Worm (Caenorhabditis elegans): ENCODE data around the gene T23F6.2.

The T23F6.2 gene

DNA sequence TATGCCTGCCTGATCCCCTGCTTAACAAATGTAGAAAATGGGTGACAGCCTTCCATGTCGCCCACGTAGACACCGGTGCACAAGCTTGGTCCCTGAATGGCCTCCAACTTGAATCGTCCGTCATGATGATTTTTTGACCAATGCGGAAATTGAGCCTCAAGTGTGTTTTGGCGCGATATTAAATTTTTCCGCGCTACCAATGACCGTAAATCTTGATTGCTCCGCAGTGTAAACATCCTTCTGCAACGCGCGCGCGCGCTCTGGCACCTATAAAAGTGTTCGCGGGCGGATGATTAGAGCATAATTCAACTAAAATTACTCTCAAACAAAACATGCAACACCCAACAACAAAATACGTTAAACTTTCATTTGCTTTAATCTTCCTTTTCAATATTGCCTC is 1.5 kb upstream of the T23F6.2 start, which contains the start of gene idpp-7:
Gene idpp-7, plus strand, starts transcription at position 301 of the 400 bp plus-strand sequence.
- no peak for TF ChIP-seq unc-62 (GFP tag; optimal IDR thresholded peaks at IDR 0.05)

DNA sequence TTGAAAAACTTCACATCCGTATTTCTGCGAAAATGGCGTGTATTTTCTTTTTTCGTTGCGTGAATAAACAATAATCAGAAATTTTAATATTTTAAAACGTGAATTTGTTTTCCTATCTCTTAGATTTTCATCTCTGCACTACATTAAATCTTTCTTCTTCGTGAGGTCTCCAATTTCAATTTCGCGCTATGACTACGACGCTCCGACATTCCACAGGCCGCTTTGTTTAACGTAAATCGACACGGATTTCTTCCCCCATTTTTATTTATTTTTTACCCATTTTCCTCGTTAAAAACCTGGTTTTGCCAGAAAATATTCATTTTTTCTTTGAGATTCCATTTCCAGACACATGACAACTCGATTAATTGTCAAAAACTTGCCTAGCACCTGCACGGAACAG is 3.5 kb downstream of the T23F6.2 start, which contains the start of the genes T23F6.3 and rbd-1:
Gene T23F6.3, minus strand, starts transcription at position 120 of the 400 bp plus-strand sequence.
Gene rbd-1, plus strand, starts transcription at position 346 of the 400 bp plus-strand sequence.
- no peak for TF ChIP-seq unc-62 (GFP tag; optimal IDR thresholded peaks at IDR 0.05)

DNA sequence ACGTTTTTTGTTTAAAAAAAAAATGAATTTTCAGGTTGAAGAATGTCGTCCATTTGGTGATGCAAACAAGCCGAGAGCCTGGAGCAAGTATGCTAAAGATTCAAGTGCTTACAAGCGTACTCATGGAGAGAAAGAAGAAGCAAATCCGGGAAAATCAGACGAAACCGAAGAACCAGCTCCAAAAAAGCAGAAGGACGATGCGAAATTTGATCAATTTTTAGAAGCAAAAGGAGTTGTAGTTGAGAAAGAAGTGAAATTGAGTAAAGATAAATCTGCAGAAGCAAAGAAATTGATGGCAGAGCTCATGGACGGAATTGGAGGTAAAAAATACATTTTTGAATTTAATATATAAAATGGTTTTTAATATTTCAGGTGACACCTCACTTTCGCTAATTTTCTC is 4.1 kb downstream of the T23F6.2 start:
- no peak for TF ChIP-seq unc-62 (GFP tag; optimal IDR thresholded peaks at IDR 0.05)

DNA sequence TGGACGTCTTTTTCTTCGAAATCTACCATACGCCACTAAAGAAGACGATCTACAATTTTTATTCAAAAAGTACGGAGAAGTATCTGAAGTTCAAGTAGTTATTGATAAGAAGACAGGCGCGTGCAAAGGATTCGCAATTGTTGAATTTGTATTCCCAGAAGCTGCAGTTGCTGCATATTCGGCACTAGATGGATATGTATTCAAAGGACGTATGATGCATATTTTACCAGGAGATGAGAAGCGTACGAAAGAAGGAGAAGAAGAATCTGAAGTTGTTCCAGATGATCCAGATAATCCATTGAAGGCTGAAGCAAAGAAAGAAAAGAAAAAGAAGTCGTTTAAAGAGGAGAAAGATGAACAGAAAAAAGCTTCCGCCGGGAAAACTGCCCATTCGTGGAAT is 4.8 kb downstream of the T23F6.2 start:
- no peak for TF ChIP-seq unc-62 (GFP tag; optimal IDR thresholded peaks at IDR 0.05)

DNA sequence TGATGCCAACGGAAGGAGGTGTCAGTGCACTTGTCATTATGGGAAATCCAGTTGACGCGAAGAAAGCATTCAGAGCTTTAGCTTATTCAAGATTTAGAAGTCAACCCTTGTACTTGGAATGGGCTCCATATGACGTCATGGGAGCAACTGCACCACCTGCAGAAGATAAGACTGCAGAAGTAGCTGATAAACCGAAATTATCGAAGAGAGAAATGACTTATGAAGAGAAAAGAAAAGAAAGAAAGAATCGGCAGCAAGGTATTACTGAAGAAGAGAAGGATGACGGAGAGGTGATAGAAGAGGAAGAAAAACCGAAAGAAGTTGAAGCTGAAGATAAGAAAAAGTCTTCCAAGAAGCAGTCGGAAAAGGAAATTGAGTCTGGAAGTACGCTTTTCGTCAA is 7.0 kb downstream of the T23F6.2 start:
- no peak for TF ChIP-seq unc-62 (GFP tag; optimal IDR thresholded peaks at IDR 0.05)

DNA sequence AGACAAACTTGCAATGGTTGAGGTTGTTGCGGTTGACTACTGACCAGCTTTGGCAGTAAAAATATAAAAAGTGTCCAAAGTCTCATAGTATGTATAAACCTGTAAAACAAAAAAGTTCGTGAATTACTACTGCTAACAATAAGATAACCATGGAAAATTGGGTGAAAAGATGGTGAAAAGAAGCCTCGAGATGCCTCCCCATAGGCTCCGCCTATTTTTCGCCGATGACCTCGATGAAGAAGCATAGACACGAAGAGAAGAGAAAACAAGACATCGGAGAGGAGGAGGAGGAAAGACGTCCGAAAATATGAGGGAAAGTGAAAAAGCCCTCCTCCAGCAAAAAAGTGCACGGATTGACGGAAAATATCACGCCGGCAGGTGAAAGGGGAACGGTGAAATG is 20.3 kb downstream of the T23F6.2 start, which contains the start of gene T23F6.5:
Gene T23F6.5, minus strand, starts transcription at position 101 of the 400 bp plus-strand sequence.
- TF ChIP-seq unc-62 (GFP tag; optimal IDR thresholded peaks at IDR 0.05): no peak

DNA sequence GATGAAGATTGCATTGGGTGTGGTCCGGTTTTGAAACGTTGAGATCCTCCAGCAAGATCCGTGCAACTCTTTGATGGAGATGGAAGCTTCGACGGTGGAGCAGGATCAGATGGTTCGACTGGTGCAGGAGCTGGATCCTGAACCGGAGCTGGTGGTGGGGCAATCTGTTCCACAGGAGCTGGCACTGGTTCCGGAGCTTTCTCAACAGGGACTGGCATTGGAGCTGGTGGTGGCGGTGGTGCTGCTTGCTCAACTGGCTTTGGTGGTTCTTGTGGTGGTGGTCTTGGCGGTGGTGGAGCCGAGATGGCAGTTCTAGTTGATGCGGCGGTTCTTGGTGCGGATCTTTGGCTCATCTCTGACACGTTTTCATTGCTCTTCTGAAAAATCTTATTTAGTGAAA is 22.5 kb downstream of the T23F6.2 start:
- no peak for TF ChIP-seq unc-62 (GFP tag; optimal IDR thresholded peaks at IDR 0.05)

DNA sequence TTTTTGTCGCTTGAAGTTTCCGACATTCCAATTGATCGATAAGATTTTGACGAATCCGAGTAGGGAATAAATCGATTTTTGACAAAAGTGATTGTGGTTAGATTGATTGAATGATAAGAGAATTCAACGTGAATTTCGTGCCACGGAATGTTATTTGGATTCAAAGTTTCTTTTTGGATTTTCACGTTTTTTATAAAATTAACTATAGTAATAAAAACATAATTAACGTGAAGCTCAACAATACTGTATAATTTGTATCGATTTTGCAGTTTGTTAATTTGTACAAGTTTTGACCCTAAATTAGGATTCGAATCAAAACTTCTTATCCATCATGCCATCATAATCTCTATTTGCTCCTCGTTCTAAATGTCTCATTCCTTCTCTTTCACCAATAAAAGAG is 23.6 kb downstream of the T23F6.2 start, which contains the start of gene C36H8.1:
Gene C36H8.1, minus strand, starts transcription at position 101 of the 400 bp plus-strand sequence.
- TF ChIP-seq unc-62 (GFP tag; optimal IDR thresholded peaks at IDR 0.05): no peak

DNA sequence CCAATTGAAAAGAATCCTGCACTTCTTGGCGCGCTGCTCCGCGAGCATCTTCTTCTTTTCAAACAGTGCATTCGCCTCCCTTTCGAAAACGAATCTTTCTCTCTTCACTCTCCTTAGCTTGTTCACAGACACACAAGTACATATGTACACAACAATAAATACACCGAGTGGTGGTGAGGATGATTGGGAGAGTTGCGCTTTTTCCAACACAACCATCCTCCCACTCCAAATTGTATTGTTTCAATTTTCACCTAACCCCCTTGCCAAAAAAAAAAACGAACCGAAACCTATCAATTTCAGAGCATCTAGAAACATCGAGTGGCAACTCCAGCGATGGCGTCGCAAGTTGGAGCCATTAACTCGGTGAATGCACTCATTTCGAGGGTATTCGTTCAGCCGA is 25.1 kb downstream of the T23F6.2 start, which contains the start of gene inx-6:
Gene inx-6, plus strand, starts transcription at position 301 of the 400 bp plus-strand sequence.
- TF ChIP-seq unc-62 (GFP tag; optimal IDR thresholded peaks at IDR 0.05): no peak

DNA sequence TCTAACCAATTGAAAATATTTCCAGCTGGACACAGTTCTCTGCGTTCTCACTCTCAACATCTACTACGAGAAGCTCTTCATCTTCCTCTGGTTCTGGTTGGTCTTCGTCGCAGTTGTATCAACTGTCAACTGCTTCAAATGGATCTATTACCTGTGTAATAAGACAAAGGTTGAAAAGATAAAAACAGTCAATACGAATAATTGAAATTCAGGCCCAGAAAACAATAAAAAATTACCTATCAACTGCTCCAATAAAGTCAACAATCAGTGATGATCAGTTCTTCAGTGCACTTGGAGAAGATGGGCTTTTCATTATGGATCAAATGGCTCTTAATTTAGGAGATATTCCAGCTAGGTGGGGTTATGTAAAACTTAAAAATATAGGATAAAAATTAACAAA is 27.6 kb downstream of the T23F6.2 start:
- TF ChIP-seq unc-62 (GFP tag; optimal IDR thresholded peaks at IDR 0.05): no peak

DNA sequence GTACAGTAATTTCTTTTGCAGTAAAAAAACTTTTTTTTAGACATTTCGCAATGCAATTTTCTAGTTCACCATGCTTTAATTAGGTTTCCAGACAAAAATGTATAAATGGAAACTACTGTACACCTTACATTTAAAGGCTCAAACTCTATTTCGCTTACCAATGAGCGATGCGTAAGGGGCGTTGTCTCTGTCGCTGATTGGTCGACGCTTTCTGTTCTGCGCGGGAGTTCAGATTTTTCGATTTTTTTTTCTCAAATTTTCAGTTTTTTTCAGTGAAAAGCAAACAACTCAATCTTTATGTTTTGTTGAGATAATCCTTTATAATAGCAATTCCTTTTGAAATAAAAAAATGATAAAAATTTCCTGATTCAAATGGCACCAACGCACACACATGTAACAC is 33.0 kb downstream of the T23F6.2 start:
- TF ChIP-seq unc-62 (GFP tag; optimal IDR thresholded peaks at IDR 0.05): no peak

DNA sequence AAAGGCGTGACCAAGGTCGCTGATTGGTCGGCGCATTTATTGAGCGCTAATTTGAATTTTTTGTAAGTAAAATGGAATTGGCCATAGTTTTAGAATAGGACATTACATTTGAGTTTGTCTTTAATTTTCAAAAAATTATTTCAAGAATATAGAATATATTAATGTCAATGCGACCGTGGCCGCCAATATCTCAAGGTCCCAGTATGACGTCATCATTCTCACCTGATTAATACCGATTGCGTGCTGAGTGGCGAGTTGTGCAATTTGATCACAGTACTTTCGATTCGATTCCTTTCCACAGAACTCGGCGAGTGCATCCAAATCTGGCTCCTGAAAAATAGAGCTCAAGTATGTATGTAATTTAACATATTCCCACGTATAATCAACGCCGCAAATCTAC is 34.5 kb downstream of the T23F6.2 start:
- TF ChIP-seq unc-62 (GFP tag; optimal IDR thresholded peaks at IDR 0.05): no peak

DNA sequence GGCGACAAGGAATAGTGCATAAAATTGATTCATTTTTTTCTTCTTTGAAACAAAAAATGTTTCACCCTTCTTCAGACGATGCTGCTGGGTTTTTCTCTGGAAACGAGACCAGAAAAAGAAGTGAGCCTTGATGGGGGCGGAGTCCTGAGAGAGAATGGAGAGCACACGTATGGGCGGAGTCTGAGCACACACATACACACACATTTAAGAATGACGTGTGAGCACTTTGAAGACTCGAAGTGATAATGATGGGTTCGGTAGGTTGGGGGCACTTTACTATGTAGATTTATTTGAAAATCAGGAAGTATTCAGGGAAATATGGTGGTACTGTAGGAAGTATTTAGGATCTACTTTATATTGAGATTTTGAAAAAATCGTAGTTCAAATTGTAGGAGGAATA is 36.3 kb downstream of the T23F6.2 start, which contains the start of gene flp-9:
Gene flp-9, minus strand, starts transcription at position 101 of the 400 bp plus-strand sequence.
- no peak for TF ChIP-seq unc-62 (GFP tag; optimal IDR thresholded peaks at IDR 0.05)

DNA sequence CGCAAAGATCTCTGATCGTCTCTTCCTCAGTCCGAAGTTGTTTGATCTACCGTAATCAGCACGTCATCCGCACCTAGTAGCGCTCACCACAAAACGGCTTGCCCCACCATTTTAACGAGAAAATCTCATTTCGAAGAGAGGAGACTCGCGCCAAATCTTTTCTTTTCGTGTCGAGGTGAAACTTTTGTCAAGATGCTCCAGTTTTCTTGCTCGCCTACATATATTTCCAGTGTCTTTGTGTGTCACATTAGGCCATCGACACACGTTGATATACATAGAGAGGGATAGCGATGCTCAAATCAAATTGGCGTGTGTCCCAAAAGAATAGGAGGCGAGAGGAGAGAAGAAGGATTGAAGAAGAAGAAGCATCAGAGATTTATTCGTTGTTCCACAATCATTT is 41.6 kb downstream of the T23F6.2 start:
- TF ChIP-seq unc-62 (GFP tag; optimal IDR thresholded peaks at IDR 0.05): no peak

DNA sequence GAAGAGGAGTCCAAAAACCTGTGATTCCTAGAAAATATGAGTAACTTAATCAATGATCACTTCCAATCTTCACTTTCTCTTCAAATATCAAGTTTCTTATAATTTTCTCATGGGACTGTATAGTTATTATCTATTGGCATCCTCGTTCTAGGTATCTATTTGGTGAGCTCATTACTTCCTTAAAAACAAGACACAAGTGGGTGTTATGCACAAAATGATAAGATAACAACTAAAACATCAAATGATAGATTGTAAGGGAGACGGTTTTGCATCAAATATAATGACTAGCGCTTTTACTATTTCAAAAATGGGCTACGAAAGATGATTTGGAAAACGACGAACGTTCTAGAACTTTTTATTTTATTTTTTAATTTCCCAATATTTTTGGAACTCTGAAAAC is 43.9 kb downstream of the T23F6.2 start, which contains the start of gene ZK897.10:
Gene ZK897.10, plus strand, starts transcription at position 285 of the 400 bp plus-strand sequence.
- TF ChIP-seq unc-62 (GFP tag; optimal IDR thresholded peaks at IDR 0.05): no peak

DNA sequence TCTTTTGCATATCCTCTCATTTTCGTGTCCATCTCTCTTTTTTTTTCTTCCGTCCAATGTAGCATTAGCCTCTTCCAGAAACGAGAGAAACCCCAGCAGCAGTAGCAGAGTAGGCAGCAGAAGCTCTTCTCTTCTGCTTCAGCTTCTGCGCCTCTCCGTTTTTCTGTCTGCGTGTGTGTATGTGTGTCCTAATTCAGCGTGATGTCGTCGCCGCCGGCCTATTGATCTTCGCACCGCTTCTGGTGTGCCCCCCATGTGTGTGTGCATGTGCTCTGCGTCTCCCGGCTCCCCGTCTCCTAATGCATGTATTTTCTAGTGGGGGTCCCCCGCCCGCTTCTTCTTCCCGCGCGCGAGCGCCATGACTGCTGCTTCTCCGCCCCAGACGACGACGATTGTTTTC is 50.3 kb downstream of the T23F6.2 start:
- no peak for TF ChIP-seq unc-62 (GFP tag; optimal IDR thresholded peaks at IDR 0.05)
